Fruit fly (Drosophila melanogaster): ENCODE results near the gene Pgant6.

DNA sequence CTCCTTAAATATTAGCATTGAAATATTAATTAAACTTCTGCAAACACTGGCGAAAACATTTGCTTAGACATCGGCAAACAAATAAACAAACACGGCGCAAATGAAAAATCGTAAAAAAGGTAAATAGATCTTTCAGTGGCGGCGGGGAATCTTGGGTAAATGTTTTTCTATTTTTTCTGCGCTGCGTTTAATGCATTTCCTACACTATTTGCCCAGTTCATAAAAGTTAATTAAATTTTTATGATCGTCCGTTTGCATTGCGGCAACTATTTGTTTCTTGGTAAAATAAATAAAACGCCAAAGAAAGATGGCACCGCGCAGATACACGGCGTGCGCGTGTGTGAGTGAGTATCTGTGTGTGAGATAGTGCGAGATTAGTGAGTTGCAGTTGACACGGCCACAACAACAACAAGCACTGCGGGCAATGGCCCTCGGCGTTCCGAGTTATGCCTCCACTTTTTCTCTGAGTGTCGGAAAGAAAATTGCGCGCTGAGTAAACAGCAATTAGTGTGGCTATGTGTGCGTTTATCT lies 16.5 kb downstream of the Pgant6 start:
- TF ChIP-seq CG8478 (optimal IDR thresholded peaks at IDR 0.05), result no peak
- no peak for TF ChIP-seq usp (GFP tag; optimal IDR thresholded peaks at IDR 0.05)
- TF ChIP-seq pan (optimal IDR thresholded peaks at IDR 0.05), result no peak
- TF ChIP-seq psq (optimal IDR thresholded peaks at IDR 0.05), result no peak
- no peak for TF ChIP-seq Dll (optimal IDR thresholded peaks at IDR 0.05)

Data from whole organism.